Worm (Caenorhabditis elegans) whole organism, L4/young adult: ENCODE measurements around the gene pix-1.

Experiments used
- W03F9.2 ChIP-seq: fragments of 150-350 bp; optimal IDR thresholded peaks from 2 replicates; lab custom pipeline; 2014; ENCODE audit warnings: missing biosample characterization, missing genetic modification characterization
- dao-5 ChIP-seq: sonication (generic microtip); optimal IDR thresholded peaks from 2 replicates; lab custom pipeline; 2016; ENCODE audit warnings: missing genotype, missing genetic modification characterization, moderate library complexity, missing compliant biosample characterization
- him-1 ChIP-seq: sonication (generic microtip); optimal IDR thresholded peaks from 2 replicates; lab custom pipeline; 2016; ENCODE audit warnings: missing genotype, missing genetic modification reagents, missing genetic modification characterization, missing compliant biosample characterization

ce11 chrX:13767282-13767681 is 40.2 kb downstream of the pix-1 start:
- TF ChIP-seq dao-5 (no peak), him-1 (tag; lab: Kevin White, UChicago) (no peak), W03F9.2 (tag; lab: Kevin White, UChicago) (no peak)
